Fruit fly (Drosophila melanogaster) S2 (cell line): ENCODE data around the gene CG32808.
A peak's percentile ranks its signal among the peaks of the same experiment; 100 is the strongest.

ENCODE experiments used
- CG8478 ChIP-seq: fragments of >200 bp; optimal IDR thresholded peaks from 2 replicates; lab custom pipeline; 2018
- CTCF ChIP-seq, 2 experiments: fragments of >200 bp; optimal IDR thresholded peaks; 2 replicates each; lab custom pipeline; 2018

CG32808 gene

DNA sequence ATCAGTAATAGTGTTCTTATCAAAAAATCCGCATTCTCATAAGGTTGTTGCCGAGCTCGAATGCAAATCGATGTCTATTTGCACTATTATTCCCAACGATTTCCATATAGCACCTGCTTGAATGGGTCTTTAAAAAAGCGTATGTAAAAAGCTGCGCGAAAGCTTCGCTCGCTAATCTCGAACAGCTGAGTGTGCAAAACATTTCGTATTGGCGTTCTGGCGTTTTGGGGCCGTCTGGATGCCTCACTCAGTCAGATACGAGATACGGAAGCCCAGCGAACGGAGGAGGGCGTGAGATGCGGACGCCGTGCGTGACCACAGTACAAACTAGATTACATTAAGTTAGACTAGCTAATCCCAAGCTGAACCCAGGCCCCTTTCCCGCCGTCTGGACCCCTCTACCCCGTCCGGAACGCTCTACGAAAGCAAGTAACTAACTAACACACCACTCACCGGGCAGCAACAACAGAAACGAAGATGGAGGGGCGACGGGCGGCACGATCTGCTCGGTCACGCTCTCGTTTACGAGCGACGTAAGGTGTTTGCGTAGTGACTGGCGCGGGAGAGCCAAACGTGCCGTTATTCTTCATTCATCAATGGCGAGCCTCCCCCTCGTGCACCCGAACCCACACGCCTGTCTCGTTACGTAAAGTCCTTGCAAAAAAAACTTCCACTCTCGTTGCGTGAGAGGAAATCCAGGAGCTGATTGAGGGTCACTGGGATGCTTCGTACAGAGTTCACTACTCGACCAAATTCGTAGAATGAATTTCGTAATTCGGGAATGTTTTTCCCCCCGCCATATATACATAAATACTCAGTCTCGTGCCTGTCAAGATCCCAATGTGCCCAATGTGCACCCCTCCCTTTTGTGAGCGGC lies 2.9 kb downstream of the CG32808 start:
- no peak for TF ChIP-seq CG8478
- TF ChIP-seq CTCF (optimal IDR thresholded peaks at IDR 0.05; lab: Kevin White, UChicago) = no peak

DNA sequence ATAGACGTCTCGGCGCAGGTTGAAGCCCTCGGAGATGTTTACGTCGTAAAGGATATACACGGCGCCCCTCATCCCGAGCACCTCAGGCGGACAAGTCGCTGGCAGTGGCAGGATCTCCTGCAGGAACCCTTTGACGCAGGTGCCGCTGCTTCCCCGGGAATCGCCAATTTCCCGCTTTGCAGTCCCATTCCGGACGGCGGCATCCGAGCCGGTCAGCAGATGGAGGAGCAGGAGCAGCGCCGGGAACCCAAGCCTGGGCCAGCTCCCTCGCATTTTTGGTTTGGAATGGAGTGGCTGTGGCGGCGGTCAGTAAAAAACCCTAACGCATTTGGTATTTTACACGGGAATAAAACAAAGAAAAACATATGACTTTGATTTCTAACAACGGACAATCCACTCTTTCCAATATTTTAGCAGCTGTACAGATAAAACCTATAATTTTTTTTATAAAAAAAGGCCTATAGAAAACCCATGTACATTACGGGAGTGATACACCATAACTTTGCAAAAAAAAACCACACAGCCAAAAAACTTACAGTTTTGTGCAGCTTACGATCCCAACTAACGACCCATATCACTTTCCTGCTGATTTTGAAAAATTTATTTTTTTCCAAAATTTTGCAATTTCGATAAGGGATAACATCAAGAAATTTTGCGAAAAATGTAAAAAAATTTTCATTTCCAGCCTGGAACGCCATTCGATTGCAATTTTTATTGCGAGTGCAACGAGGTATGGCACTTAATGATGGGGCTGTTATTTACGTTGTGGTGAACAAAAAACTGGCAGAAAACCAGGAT lies 3.7 kb downstream of the CG32808 start, which contains the start of the genes O-fut2 and CG14777:
Gene O-fut2 (minus strand): TSS at position 290 of the 798 bp plus-strand sequence.
Gene CG14777 (plus strand): TSS at position 428 of the 798 bp plus-strand sequence.
- TF ChIP-seq CTCF (optimal IDR thresholded peaks at IDR 0.05; lab: Kevin White, UChicago) (no peak), CG8478 (no peak)

DNA sequence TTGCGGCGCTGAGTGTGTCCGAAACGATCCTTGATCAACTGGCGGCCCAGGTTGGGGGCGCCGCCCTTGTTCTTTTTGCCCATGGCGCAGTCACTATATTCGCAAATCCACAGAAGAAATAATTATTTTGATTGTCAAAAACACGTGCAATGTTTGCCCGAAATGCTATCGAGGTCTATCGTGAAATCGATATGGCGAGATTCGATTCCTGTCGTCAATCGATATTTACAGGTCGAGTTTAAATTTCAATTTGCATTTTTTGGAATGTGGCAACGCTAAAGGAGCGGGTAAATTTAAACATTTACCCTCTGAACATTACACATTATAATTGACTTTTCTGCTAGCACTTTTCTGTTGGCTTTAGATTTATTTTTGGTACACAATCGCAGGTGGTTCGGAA lies 5.6 kb downstream of the CG32808 start, which contains the start of gene Ns3:
Gene Ns3 (minus strand): TSS at position 188 of the 400 bp plus-strand sequence.
- TF ChIP-seq CTCF (optimal IDR thresholded peaks at IDR 0.05; lab: Kevin White, UChicago) = peak; percentile 3 to 7
- no peak for TF ChIP-seq CG8478

DNA sequence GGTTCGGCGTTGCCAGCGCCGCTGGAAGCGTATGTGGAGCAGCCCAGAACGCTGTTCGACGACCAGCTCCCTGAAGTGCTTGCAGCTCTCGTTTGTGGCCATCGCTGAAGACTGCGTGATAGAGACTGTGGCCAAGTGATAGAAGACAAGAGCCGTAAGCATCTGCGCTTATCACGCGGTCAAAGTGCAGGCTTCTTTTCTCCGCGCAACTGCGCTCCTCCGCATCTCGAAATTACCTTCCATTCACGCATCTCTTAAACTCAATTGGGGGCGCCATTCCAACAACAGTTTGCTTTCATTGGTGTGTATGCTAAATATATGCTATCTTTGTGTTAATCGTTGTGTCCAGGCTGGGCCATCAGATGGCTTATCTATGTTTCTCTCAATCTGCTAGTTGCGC lies 8.1 kb downstream of the CG32808 start, which contains the start of gene CG14787:
Gene CG14787 (minus strand): TSS at position 133 of the 400 bp plus-strand sequence.
- TF ChIP-seq CTCF (optimal IDR thresholded peaks at IDR 0.05; lab: Kevin White, UChicago) = no peak

DNA sequence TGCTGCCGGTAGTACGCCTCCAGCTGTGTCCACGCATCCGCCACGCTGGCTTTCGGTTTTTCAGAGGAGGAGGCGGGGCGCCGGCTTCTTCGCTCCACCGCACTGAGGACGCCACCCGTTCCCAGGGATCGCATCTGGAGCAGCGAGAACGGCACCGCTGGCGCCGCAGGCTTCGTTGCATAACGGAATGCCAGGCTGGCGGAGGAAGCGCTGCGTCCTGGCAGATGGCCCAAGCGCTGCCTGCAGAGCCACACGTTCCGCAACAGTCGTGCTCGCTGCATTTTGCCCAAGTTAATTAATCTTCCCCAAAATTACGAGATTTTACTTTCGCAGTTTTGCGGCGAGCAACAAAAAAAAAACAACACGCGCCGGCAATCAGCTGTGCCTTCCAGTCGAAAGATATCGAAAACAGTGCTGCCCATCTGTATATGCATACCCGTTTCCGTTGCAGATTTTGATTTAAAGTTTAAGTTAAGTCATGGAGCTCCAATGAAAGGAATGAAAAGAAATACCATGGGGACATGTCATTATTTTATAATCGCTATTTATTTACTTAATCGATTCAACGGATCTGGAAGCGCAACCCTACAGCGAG lies 9.2 kb downstream of the CG32808 start, which contains the start of gene Lrpprc2:
Gene Lrpprc2 (minus strand): TSS at position 340 of the 595 bp plus-strand sequence.
- TF ChIP-seq CG8478 = no peak
- TF ChIP-seq CTCF (optimal IDR thresholded peaks at IDR 0.05; lab: Kevin White, UChicago) = no peak

DNA sequence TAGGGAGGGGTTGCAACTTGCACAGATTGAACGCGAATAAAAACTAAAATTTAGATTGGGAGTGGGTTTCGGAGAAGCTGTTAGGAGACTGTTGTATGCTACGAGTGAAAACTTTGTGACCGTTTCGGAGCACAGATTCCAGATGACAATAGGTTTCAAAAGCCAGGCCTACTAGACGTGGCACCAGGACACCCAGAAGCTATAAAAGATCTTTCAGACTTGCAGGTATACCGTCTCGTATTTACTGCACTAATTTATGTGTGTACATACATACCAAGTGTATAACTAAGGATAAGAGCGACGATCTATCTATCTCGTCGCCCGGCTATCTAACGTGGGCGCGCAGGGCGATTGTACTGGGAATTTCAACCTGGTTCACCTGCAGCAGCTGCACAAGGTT lies 12.7 kb downstream of the CG32808 start, which contains the start of gene CG14785:
Gene CG14785 (minus strand): TSS at position 101 of the 400 bp plus-strand sequence.
- TF ChIP-seq CTCF (optimal IDR thresholded peaks at IDR 0.05; lab: Kevin White, UChicago) = no peak
- no peak for TF ChIP-seq CG8478

DNA sequence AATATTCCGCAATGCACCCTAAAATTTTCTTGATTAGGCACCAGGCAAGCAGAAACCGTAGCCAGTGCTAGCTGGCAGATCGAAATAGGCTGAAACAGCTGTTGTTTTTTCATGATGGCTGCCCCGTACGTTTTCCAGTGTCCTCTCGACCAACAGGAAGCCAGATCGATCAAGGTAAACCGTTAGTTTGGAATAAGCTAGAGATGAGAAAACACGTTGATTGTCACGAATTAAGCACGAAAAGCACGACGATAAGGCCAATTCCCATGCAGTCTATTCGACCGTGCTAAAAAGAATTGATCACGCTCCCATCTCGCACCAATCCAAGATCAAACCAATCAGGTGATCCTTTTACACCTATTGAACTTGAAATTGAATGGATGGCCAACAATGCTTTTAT lies 14.8 kb downstream of the CG32808 start:
- TF ChIP-seq CG8478 (no peak), CTCF (optimal IDR thresholded peaks at IDR 0.05; lab: Kevin White, UChicago) (no peak)

DNA sequence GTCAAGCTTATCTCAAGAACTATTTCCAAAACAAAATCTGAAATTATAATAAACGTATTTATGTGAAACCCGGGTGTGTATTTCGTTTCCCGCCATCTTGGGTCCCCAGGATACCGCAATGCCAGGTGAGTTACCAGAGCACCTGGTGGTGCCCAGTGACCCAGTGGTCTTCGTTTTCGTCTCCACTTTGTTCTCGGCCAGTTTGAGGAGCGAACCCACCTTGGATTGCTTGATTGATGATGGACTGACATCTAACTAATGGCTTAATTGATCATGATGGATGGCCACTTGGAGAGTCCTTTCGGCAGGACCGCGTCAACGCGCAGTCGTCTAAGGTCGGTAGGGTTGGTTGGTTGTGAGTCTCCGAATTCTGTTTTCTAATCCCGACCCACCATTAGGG lies 17.5 kb downstream of the CG32808 start, which contains the start of gene Gr2a:
Gene Gr2a (plus strand): TSS at position 301 of the 400 bp plus-strand sequence.
- no peak for TF ChIP-seq CG8478
- TF ChIP-seq CTCF (optimal IDR thresholded peaks at IDR 0.05; lab: Kevin White, UChicago) = no peak
